Fruit fly (Drosophila melanogaster) whole organism, embryonic: Measurements from ENCODE around the gene CG15152.

ENCODE experiments used
- BEAF-32 ChIP-seq: fragments of 200-800 bp; sonication (Bioruptor generic); optimal IDR thresholded peaks from 3 replicates; lab custom pipeline; 2017; ENCODE audit warnings: missing biosample characterization, missing genetic modification characterization, mild to moderate bottlenecking, moderate library complexity, missing genetic modification reagents
- CG10462 ChIP-seq: fragments of 200-800 bp; sonication (Bioruptor generic); optimal IDR thresholded peaks from 2 replicates; lab custom pipeline; 2016; ENCODE audit warnings: missing biosample characterization, missing genetic modification characterization
- CG11398 ChIP-seq: fragments of 200-800 bp; sonication (Bioruptor generic); optimal IDR thresholded peaks from 2 replicates; lab custom pipeline; 2016; ENCODE audit warnings: missing biosample characterization, missing genetic modification characterization
- CG12659 ChIP-seq: fragments of 200-800 bp; sonication (Bioruptor generic); optimal IDR thresholded peaks from 3 replicates; lab custom pipeline; 2017; ENCODE audit warnings: mild to moderate bottlenecking, missing biosample characterization, missing genetic modification reagents, missing genetic modification characterization
- CG12744 ChIP-seq: fragments of 200-800 bp; sonication (Bioruptor generic); optimal IDR thresholded peaks from 2 replicates; lab custom pipeline; 2016; ENCODE audit warnings: missing biosample characterization, missing genetic modification characterization
- CG12769 ChIP-seq: fragments of 200-800 bp; sonication (Bioruptor generic); optimal IDR thresholded peaks from 2 replicates; lab custom pipeline; 2019; ENCODE audit warnings: missing biosample characterization, mild to moderate bottlenecking, missing genetic modification characterization, moderate library complexity
- CG1529 ChIP-seq: fragments of 200-800 bp; sonication (Bioruptor generic); optimal IDR thresholded peaks from 3 replicates; lab custom pipeline; 2018; ENCODE audit warnings: missing biosample characterization, missing genetic modification characterization
- CG1602 ChIP-seq: fragments of 200-800 bp; sonication (Bioruptor generic); optimal IDR thresholded peaks from 3 replicates; lab custom pipeline; 2016; ENCODE audit warnings: missing biosample characterization, missing genetic modification characterization
- CG1603 ChIP-seq: fragments of 200-800 bp; sonication (Bioruptor generic); optimal IDR thresholded peaks from 2 replicates; lab custom pipeline; 2019; ENCODE audit warnings: missing biosample characterization, mild to moderate bottlenecking, missing genetic modification characterization, moderate library complexity
- CG16815 ChIP-seq: fragments of 200-800 bp; sonication (Bioruptor generic); optimal IDR thresholded peaks from 3 replicates; lab custom pipeline; 2017; ENCODE audit warnings: missing biosample characterization, mild to moderate bottlenecking, missing genetic modification characterization
- CG16863 ChIP-seq: fragments of 200-800 bp; sonication (Bioruptor generic); optimal IDR thresholded peaks from 3 replicates; lab custom pipeline; 2016; ENCODE audit warnings: missing biosample characterization, missing genetic modification characterization
- CG17361 ChIP-seq: fragments of 200-800 bp; sonication (Bioruptor generic); IDR thresholded peaks from 3 replicates; pipeline ENCODE4 v1.3.6; 2022; ENCODE audit warnings: missing biosample characterization, missing genetic modification characterization
- CG2116 ChIP-seq: fragments of 200-800 bp; sonication (Bioruptor generic); optimal IDR thresholded peaks from 3 replicates; lab custom pipeline; 2018; ENCODE audit warnings: missing biosample characterization, mild to moderate bottlenecking, missing genetic modification characterization
- CG30431 ChIP-seq: fragments of 200-800 bp; sonication (Bioruptor generic); optimal IDR thresholded peaks from 2 replicates; lab custom pipeline; 2017; ENCODE audit warnings: missing biosample characterization, missing genetic modification characterization
- CG7839 ChIP-seq: fragments of 200-800 bp; sonication (Bioruptor generic); optimal IDR thresholded peaks from 3 replicates; lab custom pipeline; 2018; ENCODE audit warnings: missing biosample characterization, mild to moderate bottlenecking, missing genetic modification characterization, moderate library complexity
- CG8290 ChIP-seq, 3 experiments: fragments of 200-800 bp; sonication (Bioruptor generic); optimal IDR thresholded peaks; 2 replicates each; lab custom pipeline; 2016 to 2019; ENCODE audit warnings: missing biosample characterization in 3 of 3, missing genetic modification characterization in 3 of 3, mild to moderate bottlenecking in 2 of 3, moderate library complexity in 1 of 3
- CG9797 ChIP-seq: fragments of 200-800 bp; sonication (Bioruptor generic); optimal IDR thresholded peaks from 3 replicates; lab custom pipeline; 2018; ENCODE audit warnings: missing biosample characterization, mild to moderate bottlenecking, missing genetic modification characterization
- CG9817 ChIP-seq: fragments of 200-800 bp; sonication (Bioruptor generic); optimal IDR thresholded peaks from 2 replicates; lab custom pipeline; 2018; ENCODE audit warnings: missing biosample characterization, mild to moderate bottlenecking, missing genetic modification characterization, moderate library complexity
- Dll ChIP-seq: fragments of 200-800 bp; sonication (Bioruptor generic); IDR thresholded peaks from 4 replicates; pipeline ENCODE4 v1.3.6; 2022; ENCODE audit warnings: missing biosample characterization, missing genetic modification characterization; ENCODE audit not compliant: partially characterized antibody
- Doc3 ChIP-seq: fragments of 200-800 bp; sonication (Bioruptor generic); IDR thresholded peaks from 3 replicates; pipeline ENCODE4 v1.3.6; 2022; ENCODE audit warnings: missing biosample characterization, missing genetic modification characterization; ENCODE audit not compliant: partially characterized antibody
- Dp ChIP-seq: fragments of 200-800 bp; sonication (Bioruptor generic); optimal IDR thresholded peaks from 2 replicates; lab custom pipeline; 2018; ENCODE audit warnings: missing biosample characterization, mild to moderate bottlenecking, missing genetic modification characterization, moderate library complexity
- Fer2 ChIP-seq: fragments of 200-800 bp; sonication (Bioruptor generic); optimal IDR thresholded peaks from 2 replicates; lab custom pipeline; 2018; ENCODE audit warnings: missing biosample characterization, mild to moderate bottlenecking, missing genetic modification characterization, moderate library complexity
- Gug ChIP-seq: fragments of 200-800 bp; sonication (Bioruptor generic); IDR thresholded peaks from 4 replicates; pipeline ENCODE4 v1.3.6; 2022; ENCODE audit warnings: missing biosample characterization, missing genetic modification characterization
- HLH4C ChIP-seq: fragments of 200-800 bp; sonication (Bioruptor generic); IDR thresholded peaks from 3 replicates; pipeline ENCODE4 v1.3.6; 2022; ENCODE audit warnings: missing biosample characterization, missing genetic modification characterization; ENCODE audit not compliant: partially characterized antibody
- HmgZ ChIP-seq: fragments of 200-800 bp; sonication (Bioruptor generic); optimal IDR thresholded peaks from 2 replicates; lab custom pipeline; 2018; ENCODE audit warnings: missing biosample characterization, mild to moderate bottlenecking, missing genetic modification characterization
- Hmx ChIP-seq: fragments of 200-800 bp; sonication (Bioruptor generic); optimal IDR thresholded peaks from 2 replicates; lab custom pipeline; 2016; ENCODE audit warnings: missing biosample characterization, missing genetic modification characterization
- Lim3 ChIP-seq: fragments of 200-800 bp; sonication (Bioruptor generic); IDR thresholded peaks from 2 replicates; pipeline ENCODE4 v1.3.6; 2022; ENCODE audit warnings: missing biosample characterization, missing genetic modification characterization
- Nf-YC ChIP-seq: fragments of 200-800 bp; optimal IDR thresholded peaks from 3 replicates; lab custom pipeline; 2019; ENCODE audit warnings: missing biosample characterization, mild to moderate bottlenecking, missing genetic modification characterization, moderate library complexity
- Opbp ChIP-seq: fragments of 200-800 bp; sonication (Bioruptor generic); IDR thresholded peaks from 3 replicates; pipeline ENCODE4 v1.3.6; 2022; ENCODE audit warnings: missing biosample characterization, missing genetic modification characterization; ENCODE audit not compliant: partially characterized antibody
- Six4 ChIP-seq: fragments of 200-800 bp; sonication (Bioruptor generic); optimal IDR thresholded peaks from 2 replicates; lab custom pipeline; 2016; ENCODE audit warnings: missing biosample characterization, missing genetic modification characterization
- TFAM ChIP-seq: fragments of 200-800 bp; sonication (Bioruptor generic); optimal IDR thresholded peaks from 2 replicates; lab custom pipeline; 2017; ENCODE audit warnings: missing biosample characterization, missing genetic modification characterization, inconsistent platforms
- ci ChIP-seq: fragments of 200-800 bp; sonication (Bioruptor generic); IDR thresholded peaks from 3 replicates; pipeline ENCODE4 v1.3.6; 2022; ENCODE audit warnings: missing biosample characterization, missing genetic modification characterization
- corto ChIP-seq: fragments of 200-800 bp; sonication (Bioruptor generic); optimal IDR thresholded peaks from 2 replicates; lab custom pipeline; 2016; ENCODE audit warnings: missing biosample characterization, mild to moderate bottlenecking, missing genetic modification characterization, moderate library complexity
- crc ChIP-seq: fragments of 200-800 bp; sonication (Bioruptor generic); optimal IDR thresholded peaks from 2 replicates; lab custom pipeline; 2016; ENCODE audit warnings: missing biosample characterization, missing genetic modification characterization
- ems ChIP-seq: fragments of 200-800 bp; sonication (Bioruptor generic); optimal IDR thresholded peaks from 3 replicates; lab custom pipeline; 2016; ENCODE audit warnings: missing biosample characterization, missing genetic modification characterization
- fd64A ChIP-seq: fragments of 200-800 bp; sonication (Bioruptor generic); optimal IDR thresholded peaks from 3 replicates; lab custom pipeline; 2018; ENCODE audit warnings: missing biosample characterization, mild to moderate bottlenecking, missing genetic modification characterization
- gfzf ChIP-seq: fragments of 200-800 bp; sonication (Bioruptor generic); optimal IDR thresholded peaks from 2 replicates; lab custom pipeline; 2016; ENCODE audit warnings: missing biosample characterization, mild to moderate bottlenecking, missing genetic modification characterization, moderate library complexity
- grn ChIP-seq: fragments of 200-800 bp; sonication (Bioruptor generic); optimal IDR thresholded peaks from 3 replicates; lab custom pipeline; 2017; ENCODE audit warnings: missing biosample characterization, missing genetic modification characterization
- gsb ChIP-seq: fragments of 200-800 bp; sonication (Bioruptor generic); IDR thresholded peaks from 2 replicates; pipeline ENCODE4 v1.3.6; 2022; ENCODE audit warnings: missing biosample characterization, missing genetic modification characterization
- gsb-n ChIP-seq: fragments of 200-800 bp; sonication (Bioruptor generic); optimal IDR thresholded peaks from 3 replicates; lab custom pipeline; 2018; ENCODE audit warnings: missing biosample characterization, mild to moderate bottlenecking, missing genetic modification characterization
- kay ChIP-seq: fragments of 200-800 bp; sonication (Bioruptor generic); optimal IDR thresholded peaks from 2 replicates; lab custom pipeline; 2016; ENCODE audit warnings: missing biosample characterization, missing genetic modification characterization
- nerfin-2 ChIP-seq: fragments of 200-800 bp; sonication (Bioruptor generic); IDR thresholded peaks from 2 replicates; pipeline ENCODE4 v1.3.6; 2022; ENCODE audit warnings: missing biosample characterization, missing genetic modification characterization; ENCODE audit not compliant: partially characterized antibody
- otp ChIP-seq: fragments of 200-800 bp; sonication (Bioruptor generic); IDR thresholded peaks from 3 replicates; pipeline ENCODE4, ENCODE4 v1.3.6; 2022; ENCODE audit warnings: missing biosample characterization, missing genetic modification characterization
- pho ChIP-seq: fragments of 200-800 bp; sonication (Bioruptor generic); optimal IDR thresholded peaks from 2 replicates; lab custom pipeline; 2016; ENCODE audit warnings: missing biosample characterization, missing genetic modification characterization
- rib ChIP-seq: fragments of 200-800 bp; sonication (Bioruptor generic); IDR thresholded peaks from 2 replicates; pipeline ENCODE4 v1.3.6; 2022; ENCODE audit warnings: missing biosample characterization, missing genetic modification characterization
- sqz ChIP-seq: fragments of 200-800 bp; sonication (Bioruptor generic); optimal IDR thresholded peaks from 3 replicates; lab custom pipeline; 2018; ENCODE audit warnings: missing biosample characterization, mild to moderate bottlenecking, missing genetic modification characterization
- tna ChIP-seq: fragments of 200-800 bp; sonication (Bioruptor generic); IDR thresholded peaks from 2 replicates; pipeline ENCODE4 v1.3.6; 2022; ENCODE audit warnings: missing biosample characterization, missing genetic modification characterization; ENCODE audit not compliant: partially characterized antibody
- toy ChIP-seq: fragments of 200-800 bp; sonication (Bioruptor generic); IDR thresholded peaks from 2 replicates; pipeline ENCODE4 v1.3.6; 2022; ENCODE audit warnings: missing biosample characterization, missing genetic modification characterization
- zen ChIP-seq: fragments of 200-800 bp; sonication (Bioruptor generic); optimal IDR thresholded peaks from 3 replicates; lab custom pipeline; 2018; ENCODE audit warnings: missing biosample characterization, mild to moderate bottlenecking, missing genetic modification characterization, moderate library complexity

CG15152 gene

DNA sequence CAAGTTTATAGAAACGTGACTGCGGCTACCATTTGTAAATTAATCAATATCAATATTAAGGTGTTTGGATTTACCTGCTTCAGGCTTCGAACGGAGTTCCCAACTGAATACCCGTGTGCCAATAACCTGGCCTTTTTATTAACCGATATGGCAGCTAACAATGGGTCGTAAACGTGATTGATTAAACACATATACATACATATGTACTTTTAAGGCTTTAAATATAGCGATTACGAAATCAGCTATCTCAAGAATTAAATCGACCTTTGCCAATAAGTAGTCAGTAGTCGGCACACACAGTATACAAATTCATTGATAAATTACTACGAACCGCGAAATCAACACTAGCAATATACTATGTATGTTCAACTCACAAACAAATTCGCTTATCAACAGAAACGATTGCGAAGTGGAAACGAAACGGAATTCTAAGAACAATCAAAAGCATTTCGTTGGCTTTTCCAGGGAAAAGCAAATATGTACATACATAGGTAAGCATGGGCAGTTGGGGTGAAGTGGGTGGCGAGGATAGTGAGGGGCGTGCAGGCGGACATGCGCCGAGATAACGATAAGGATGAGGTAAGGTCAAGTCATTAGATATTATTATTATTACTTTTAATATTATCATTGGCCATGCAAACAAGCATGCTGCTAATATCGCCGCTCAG, 34.3 kb downstream of the CG15152 start (continued):
- no peak for TF ChIP-seq gfzf (GFP tag; lab: Kevin White, UChicago)
- peak; percentile 33 for TF ChIP-seq CG10462 (GFP tag; lab: Kevin White, UChicago)
- no peak for TF ChIP-seq HLH4C
- no peak for TF ChIP-seq crc (GFP tag; lab: Kevin White, UChicago)
- TF ChIP-seq CG9797 (GFP tag; lab: Kevin White, UChicago) = no peak
- no peak for TF ChIP-seq tna
- TF ChIP-seq CG1603 = peak; percentile 68
- TF ChIP-seq Dll = no peak
- 0 out of 3 replicates have a peak, but pooled peaks have one; percentile 28 for TF ChIP-seq CG17361 (GFP tag; lab: Robert Waterston, UW)
- TF ChIP-seq CG12659 = peak; percentile 65
- TF ChIP-seq pho (GFP tag; lab: Kevin White, UChicago) = no peak
- TF ChIP-seq Opbp (GFP tag; lab: Robert Waterston, UW) = no peak
- TF ChIP-seq toy (GFP tag; lab: Robert Waterston, UW) = peak; percentile 23; the same call in 1 of the 2 replicates
- TF ChIP-seq CG2116 (GFP tag; lab: Kevin White, UChicago) = peak; percentile 14
- no peak for TF ChIP-seq kay
- TF ChIP-seq Gug (GFP tag; lab: Robert Waterston, UW) = no peak
- TF ChIP-seq Nf-YC (tag; lab: Kevin White, UChicago) = peak; percentile 55
- no peak for TF ChIP-seq Hmx (GFP tag; lab: Kevin White, UChicago)
- TF ChIP-seq CG12744 (GFP tag; lab: Kevin White, UChicago) = no peak
- TF ChIP-seq HmgZ (tag; lab: Kevin White, UChicago) = peak; percentile 77
- TF ChIP-seq zen (tag; lab: Kevin White, UChicago) = no peak
- TF ChIP-seq rib (GFP tag; lab: Robert Waterston, UW) = peak; percentile 83
- TF ChIP-seq CG30431 (GFP tag; lab: Kevin White, UChicago) = no peak
- TF ChIP-seq ci = peak; percentile 87
- TF ChIP-seq CG9817 (tag; lab: Kevin White, UChicago) = peak; percentile 4
- TF ChIP-seq gsb (GFP tag; lab: Robert Waterston, UW) = peak; percentile 23; the same call in 1 of the 2 replicates
- peak; percentile 3 for TF ChIP-seq Six4
- no peak for TF ChIP-seq CG16815
- TF ChIP-seq corto (GFP tag; lab: Kevin White, UChicago) = no peak
- TF ChIP-seq Fer2 (tag; lab: Kevin White, UChicago) = peak; percentile 20
- TF ChIP-seq CG1602 = peak; percentile 13
- peak; percentile 19; the same call in 1 of the 2 replicates for TF ChIP-seq Lim3 (GFP tag; lab: Robert Waterston, UW)
- peak; percentile 25 for TF ChIP-seq ems (GFP tag; lab: Kevin White, UChicago)
- TF ChIP-seq sqz = peak; percentile 58
- no peak for TF ChIP-seq BEAF-32
- TF ChIP-seq fd64A (GFP tag; lab: Kevin White, UChicago) = peak; percentile 87
- no peak for TF ChIP-seq Doc3 (GFP tag; lab: Robert Waterston, UW)
- peak; percentile 79 for TF ChIP-seq otp (GFP tag; lab: Robert Waterston, UW)
- TF ChIP-seq gsb-n (tag; lab: Kevin White, UChicago) = peak; percentile 63
- peak; percentile 25 for TF ChIP-seq CG7839 (tag; lab: Kevin White, UChicago)
- TF ChIP-seq CG1529 (GFP tag; lab: Kevin White, UChicago) = peak; percentile 68
- TF ChIP-seq Dp (GFP tag; lab: Kevin White, UChicago) = no peak
- no peak for TF ChIP-seq nerfin-2 (GFP tag; lab: Robert Waterston, UW)
- TF ChIP-seq CG8290 (GFP tag; optimal IDR thresholded peaks at IDR 0.05; lab: Kevin White, UChicago) = peak; percentile 63
- TF ChIP-seq CG8290 (tag; optimal IDR thresholded peaks at IDR 0.05; lab: Kevin White, UChicago) = peak; percentile 46 to 84
- TF ChIP-seq CG16863 (GFP tag; lab: Kevin White, UChicago) = no peak
- TF ChIP-seq grn (GFP tag; lab: Kevin White, UChicago) = peak; percentile 80
- TF ChIP-seq CG12769 (tag; lab: Kevin White, UChicago) = peak; percentile 51
- peak; percentile 72 for TF ChIP-seq CG11398 (GFP tag; lab: Kevin White, UChicago)
- TF ChIP-seq TFAM (GFP tag; lab: Kevin White, UChicago) = peak; percentile 43
